Fruit fly (Drosophila melanogaster) Kc167 (cell line): ENCODE data around the gene CG1965.

Experiments
- Myc ChIP-seq: fragments of >200 bp; optimal IDR thresholded peaks from 2 replicates; lab custom pipeline; 2017; ENCODE audit warnings: missing external identifiers
- h ChIP-seq: fragments of >200 bp; optimal IDR thresholded peaks from 3 replicates; lab custom pipeline; 2018; ENCODE audit warnings: missing external identifiers
- insv ChIP-seq: fragments of >200 bp; optimal IDR thresholded peaks from 3 replicates; lab custom pipeline; 2018; ENCODE audit warnings: missing external identifiers
- psq ChIP-seq: fragments of >200 bp; optimal IDR thresholded peaks from 2 replicates; lab custom pipeline; 2017; ENCODE audit warnings: missing external identifiers
- ttk ChIP-seq: sonication (Bioruptor generic); optimal IDR thresholded peaks from 2 replicates; lab custom pipeline; 2017; ENCODE audit warnings: missing external identifiers

dm6 chr3R:7087201-7087505 is 20.0 kb downstream of the CG1965 start:
- TF ChIP-seq psq (no peak), h (no peak), ttk (lab: Kevin White, UChicago) (no peak), insv (lab: Kevin White, UChicago) (no peak), Myc (no peak)
